Fruit fly (Drosophila melanogaster): ENCODE measurements around the gene CG4582.

Gene CG4582

dm6 chr3R:25531905-25532387, 51.0 kb downstream of the CG4582 start (continued):
- TF ChIP-seq luna (GFP tag; optimal IDR thresholded peaks at IDR 0.05) = no peak
- no peak for TF ChIP-seq fu2 (GFP tag; optimal IDR thresholded peaks at IDR 0.05)
- no peak for TF ChIP-seq CG11398 (GFP tag; optimal IDR thresholded peaks at IDR 0.05)
- TF ChIP-seq PHDP (tag; optimal IDR thresholded peaks at IDR 0.05) = peak; percentile 0
- no peak for TF ChIP-seq YL-1 (GFP tag; optimal IDR thresholded peaks at IDR 0.05)
- TF ChIP-seq scrt (GFP tag; optimal IDR thresholded peaks at IDR 0.05) = no peak
- TF ChIP-seq CrebB (tag; optimal IDR thresholded peaks at IDR 0.05) = no peak
- TF ChIP-seq BEAF-32 (GFP tag; optimal IDR thresholded peaks at IDR 0.05) = no peak
- peak; percentile 47 for TF ChIP-seq Sox102F (GFP tag; optimal IDR thresholded peaks at IDR 0.05)
- TF ChIP-seq E2f1 (GFP tag; IDR thresholded peaks at IDR 0.05) = peak; percentile 15; the same call in 1 of the 2 replicates
- no peak for TF ChIP-seq NC2β (GFP tag; optimal IDR thresholded peaks at IDR 0.05)
- no peak for TF ChIP-seq CG2875 (GFP tag; optimal IDR thresholded peaks at IDR 0.05)
- TF ChIP-seq D19A (tag; optimal IDR thresholded peaks at IDR 0.05) = no peak
- TF ChIP-seq cad (GFP tag; optimal IDR thresholded peaks at IDR 0.05) = no peak
- TF ChIP-seq Ets97D (GFP tag; optimal IDR thresholded peaks at IDR 0.05) = no peak
- TF ChIP-seq CG32772 (GFP tag; IDR thresholded peaks at IDR 0.05) = peak; percentile 42; the same call in 1 of the 2 replicates
- TF ChIP-seq Xrp1 (GFP tag; IDR thresholded peaks at IDR 0.05) = peak; percentile 48; the same call in 1 of the 2 replicates
- TF ChIP-seq CG18619 (GFP tag; optimal IDR thresholded peaks at IDR 0.05) = no peak
- TF ChIP-seq mirr (GFP tag; optimal IDR thresholded peaks at IDR 0.05) = no peak
- TF ChIP-seq Abd-B (GFP tag; optimal IDR thresholded peaks at IDR 0.05) = peak; percentile 13
- TF ChIP-seq CG2129 (GFP tag; IDR thresholded peaks at IDR 0.05; ENCODE audit: partially characterized antibody) = no peak
- TF ChIP-seq lola (GFP tag; optimal IDR thresholded peaks at IDR 0.05) = no peak
- TF ChIP-seq al (GFP tag; IDR thresholded peaks at IDR 0.05) = no peak
- peak; percentile 38 for TF ChIP-seq CG11504 (tag; optimal IDR thresholded peaks at IDR 0.05)
- TF ChIP-seq seq (GFP tag; IDR thresholded peaks at IDR 0.05) = peak; percentile 44; the same call in 1 of the 2 replicates
- peak; percentile 62 for TF ChIP-seq CG14441 (GFP tag; IDR thresholded peaks at IDR 0.05)
- TF ChIP-seq lbe (GFP tag; optimal IDR thresholded peaks at IDR 0.05) = no peak
- no peak for TF ChIP-seq CG2202 (tag; optimal IDR thresholded peaks at IDR 0.05)
- no peak for TF ChIP-seq Side (GFP tag; optimal IDR thresholded peaks at IDR 0.05)
- 0 out of 3 replicates have a peak, but pooled peaks have one; percentile 49 for TF ChIP-seq CG11456 (GFP tag; IDR thresholded peaks at IDR 0.05)
- no peak for TF ChIP-seq en (GFP tag; optimal IDR thresholded peaks at IDR 0.05)
- TF ChIP-seq eyg (GFP tag; optimal IDR thresholded peaks at IDR 0.05) = no peak
- TF ChIP-seq crp (GFP tag; optimal IDR thresholded peaks at IDR 0.05) = no peak
- TF ChIP-seq bsh (GFP tag; optimal IDR thresholded peaks at IDR 0.05) = peak in 1 of 2 experiments; percentile 87
- peak; percentile 9 for TF ChIP-seq CG8388 (GFP tag; optimal IDR thresholded peaks at IDR 0.05)
- no peak for TF ChIP-seq CG7357 (GFP tag; IDR thresholded peaks at IDR 0.05)
- TF ChIP-seq unpg (GFP tag; optimal IDR thresholded peaks at IDR 0.05) = peak; percentile 43
- no peak for TF ChIP-seq hbn (GFP tag; IDR thresholded peaks at IDR 0.05; ENCODE audit: partially characterized antibody)
- TF ChIP-seq Dp (GFP tag; optimal IDR thresholded peaks at IDR 0.05) = no peak
- no peak for TF ChIP-seq CG9876 (GFP tag; optimal IDR thresholded peaks at IDR 0.05)
- TF ChIP-seq fd3F (GFP tag; optimal IDR thresholded peaks at IDR 0.05) = no peak
- no peak for TF ChIP-seq CG32767 (GFP tag; IDR thresholded peaks at IDR 0.05)
- peak; percentile 25 for TF ChIP-seq Oli (tag; optimal IDR thresholded peaks at IDR 0.05)
- TF ChIP-seq Vsx1 (GFP tag; optimal IDR thresholded peaks at IDR 0.05) = no peak
- no peak for TF ChIP-seq CG4707 (GFP tag; optimal IDR thresholded peaks at IDR 0.05)
- no peak for TF ChIP-seq dan (GFP tag; IDR thresholded peaks at IDR 0.05)
- TF ChIP-seq CG4617 (GFP tag; optimal IDR thresholded peaks at IDR 0.05; ENCODE audit: borderline replicate concordance) = no peak
- no peak for TF ChIP-seq CG6254 (GFP tag; optimal IDR thresholded peaks at IDR 0.05)
- peak; percentile 8 for TF ChIP-seq pb (GFP tag; optimal IDR thresholded peaks at IDR 0.05)
- 0 out of 3 replicates have a peak, but pooled peaks have one; percentile 40 for TF ChIP-seq otp (GFP tag; IDR thresholded peaks at IDR 0.05)
